Fruit fly (Drosophila melanogaster) whole organism, prepupa: ENCODE data around the gene pr.
A peak's percentile ranks its signal among the peaks of the same experiment; 100 is the strongest.

Source experiments
- CG10631 ChIP-seq: fragments of 200-800 bp; sonication (Bioruptor generic); optimal IDR thresholded peaks from 2 replicates; lab custom pipeline; 2016; ENCODE audit warnings: missing biosample characterization, missing genetic modification characterization
- CG10669 ChIP-seq: fragments of 200-800 bp; sonication (Bioruptor generic); optimal IDR thresholded peaks from 3 replicates; lab custom pipeline; 2018; ENCODE audit warnings: missing biosample characterization, mild to moderate bottlenecking, missing genetic modification characterization, moderate library complexity
- CG11294 ChIP-seq: fragments of 200-800 bp; sonication (Bioruptor generic); IDR thresholded peaks from 2 replicates; pipeline ENCODE4 v1.3.6; 2022; ENCODE audit warnings: missing biosample characterization, missing genetic modification characterization
- CG15336 ChIP-seq: fragments of 200-800 bp; sonication (Bioruptor generic); IDR thresholded peaks from 2 replicates; pipeline ENCODE4 v1.3.6; 2022; ENCODE audit warnings: missing biosample characterization, missing genetic modification characterization
- CG1621 ChIP-seq: fragments of 200-800 bp; sonication (Bioruptor generic); optimal IDR thresholded peaks from 3 replicates; lab custom pipeline; 2018; ENCODE audit warnings: missing biosample characterization, mild to moderate bottlenecking, missing genetic modification characterization
- CG3032 ChIP-seq: fragments of 200-800 bp; optimal IDR thresholded peaks from 2 replicates; lab custom pipeline; 2019; ENCODE audit warnings: missing biosample characterization, mild to moderate bottlenecking, missing genetic modification characterization, moderate library complexity
- CG32006 ChIP-seq: fragments of 200-800 bp; sonication (Bioruptor generic); optimal IDR thresholded peaks from 3 replicates; lab custom pipeline; 2017; ENCODE audit warnings: missing biosample characterization, mild to moderate bottlenecking, missing genetic modification characterization
- CG34406 ChIP-seq: fragments of 200-800 bp; sonication (Bioruptor generic); optimal IDR thresholded peaks from 3 replicates; lab custom pipeline; 2016; ENCODE audit warnings: missing biosample characterization, missing genetic modification characterization
- CG3919 ChIP-seq: fragments of 200-800 bp; sonication (Bioruptor generic); optimal IDR thresholded peaks from 3 replicates; lab custom pipeline; 2016; ENCODE audit warnings: missing biosample characterization, missing genetic modification characterization
- CG6163 ChIP-seq: fragments of 200-800 bp; sonication (Bioruptor generic); IDR thresholded peaks from 3 replicates; pipeline ENCODE4 v1.3.6; 2022; ENCODE audit warnings: missing biosample characterization, missing genetic modification characterization
- CG6792 ChIP-seq: fragments of 200-800 bp; sonication (Bioruptor generic); optimal IDR thresholded peaks from 3 replicates; lab custom pipeline; 2016; ENCODE audit warnings: missing biosample characterization, missing genetic modification characterization
- CG6854 ChIP-seq: fragments of 200-800 bp; sonication (Bioruptor generic); optimal IDR thresholded peaks from 2 replicates; lab custom pipeline; 2017; ENCODE audit warnings: missing biosample characterization, mild to moderate bottlenecking, missing genetic modification characterization
- CG7368 ChIP-seq: fragments of 200-800 bp; sonication (Bioruptor generic); optimal IDR thresholded peaks from 3 replicates; lab custom pipeline; 2016; ENCODE audit warnings: missing biosample characterization, missing genetic modification characterization
- CG8319 ChIP-seq: fragments of 200-800 bp; sonication (Bioruptor generic); optimal IDR thresholded peaks from 3 replicates; lab custom pipeline; 2016; ENCODE audit warnings: missing biosample characterization, missing genetic modification characterization
- CG8632 ChIP-seq: fragments of 200-800 bp; sonication (Bioruptor generic); optimal IDR thresholded peaks from 3 replicates; lab custom pipeline; 2016; ENCODE audit warnings: missing biosample characterization, missing genetic modification characterization
- Eip93F ChIP-seq: fragments of 200-800 bp; sonication (Bioruptor generic); optimal IDR thresholded peaks from 2 replicates; lab custom pipeline; 2016; ENCODE audit warnings: missing biosample characterization, mild to moderate bottlenecking, missing genetic modification characterization
- Ets21C ChIP-seq: fragments of 200-800 bp; sonication (Bioruptor generic); optimal IDR thresholded peaks from 3 replicates; lab custom pipeline; 2016; ENCODE audit warnings: missing biosample characterization, missing genetic modification characterization
- Ets96B ChIP-seq: fragments of 200-800 bp; optimal IDR thresholded peaks from 2 replicates; lab custom pipeline; 2019; ENCODE audit warnings: missing biosample characterization, mild to moderate bottlenecking, missing genetic modification characterization, moderate library complexity
- Gug ChIP-seq: fragments of 200-800 bp; sonication (Bioruptor generic); IDR thresholded peaks from 2 replicates; pipeline ENCODE4 v1.3.6; 2022; ENCODE audit warnings: missing biosample characterization, missing genetic modification characterization
- Sox102F ChIP-seq: fragments of 200-800 bp; sonication (Bioruptor generic); optimal IDR thresholded peaks from 2 replicates; lab custom pipeline; 2016; ENCODE audit warnings: missing biosample characterization, mild to moderate bottlenecking, missing genetic modification characterization
- Sox14 ChIP-seq: fragments of 200-800 bp; sonication (Bioruptor generic); optimal IDR thresholded peaks from 3 replicates; lab custom pipeline; 2016; ENCODE audit warnings: missing biosample characterization, missing genetic modification characterization
- Sox15 ChIP-seq: fragments of 200-800 bp; sonication (Bioruptor generic); optimal IDR thresholded peaks from 3 replicates; lab custom pipeline; 2016; ENCODE audit warnings: missing biosample characterization, missing genetic modification characterization
- achi ChIP-seq: fragments of 200-800 bp; sonication (Bioruptor generic); optimal IDR thresholded peaks from 3 replicates; lab custom pipeline; 2016; ENCODE audit warnings: missing biosample characterization, missing genetic modification characterization
- acj6 ChIP-seq: fragments of 200-800 bp; sonication (Bioruptor generic); optimal IDR thresholded peaks from 3 replicates; lab custom pipeline; 2016; ENCODE audit warnings: missing biosample characterization, missing genetic modification characterization
- dsx ChIP-seq: fragments of 200-800 bp; optimal IDR thresholded peaks from 3 replicates; lab custom pipeline; 2019; ENCODE audit warnings: missing biosample characterization, mild to moderate bottlenecking, missing genetic modification characterization, moderate library complexity; ENCODE audit not compliant: poor library complexity, severe bottlenecking
- eg ChIP-seq: fragments of 200-800 bp; sonication (Bioruptor generic); IDR thresholded peaks from 3 replicates; pipeline ENCODE4 v1.3.6; 2022; ENCODE audit warnings: missing biosample characterization, missing genetic modification characterization
- fd59A ChIP-seq: fragments of 200-800 bp; sonication (Bioruptor generic); optimal IDR thresholded peaks from 2 replicates; lab custom pipeline; 2017; ENCODE audit warnings: missing biosample characterization, mild to moderate bottlenecking, missing genetic modification characterization, missing genetic modification reagents
- fd85E ChIP-seq: fragments of 200-800 bp; sonication (Bioruptor generic); optimal IDR thresholded peaks from 3 replicates; lab custom pipeline; 2016; ENCODE audit warnings: missing biosample characterization, missing genetic modification characterization
- fkh ChIP-seq: fragments of 200-800 bp; sonication (Bioruptor generic); optimal IDR thresholded peaks from 3 replicates; lab custom pipeline; 2017; ENCODE audit warnings: missing biosample characterization, mild to moderate bottlenecking, missing genetic modification characterization, moderate library complexity
- lz ChIP-seq: fragments of 200-800 bp; sonication (Bioruptor generic); optimal IDR thresholded peaks from 3 replicates; lab custom pipeline; 2016; ENCODE audit warnings: missing biosample characterization, missing genetic modification characterization
- net ChIP-seq: fragments of 200-800 bp; sonication (Bioruptor generic); optimal IDR thresholded peaks from 3 replicates; lab custom pipeline; 2016; ENCODE audit warnings: missing biosample characterization, missing genetic modification characterization
- pdm3 ChIP-seq: fragments of 200-800 bp; sonication (Bioruptor generic); optimal IDR thresholded peaks from 3 replicates; lab custom pipeline; 2016; ENCODE audit warnings: missing biosample characterization, missing genetic modification characterization
- salr ChIP-seq, 2 experiments: fragments of 200-800 bp; sonication (Bioruptor generic); optimal IDR thresholded peaks; 3 replicates each; lab custom pipeline; 2016 to 2018; ENCODE audit warnings: missing biosample characterization in 2 of 2, missing genetic modification characterization in 2 of 2, mild to moderate bottlenecking in 1 of 2
- spab ChIP-seq: fragments of 200-800 bp; sonication (Bioruptor generic); optimal IDR thresholded peaks from 2 replicates; lab custom pipeline; 2017; ENCODE audit warnings: missing biosample characterization, mild to moderate bottlenecking, missing genetic modification characterization, missing genetic modification reagents
- svp ChIP-seq: fragments of 200-800 bp; sonication (Bioruptor generic); peaks from one replicate; lab custom pipeline; 2016; ENCODE audit warnings: missing biosample characterization, missing genetic modification characterization

Gene pr

dm6 chr2L:20027382-20027919, 47.8 kb downstream of the pr start, which contains the start of gene sNPF (continued):
- TF ChIP-seq CG15336 (GFP tag; lab: Robert Waterston, UW): no peak; the same call in 1 of the 2 replicates
- TF ChIP-seq acj6: peak; percentile 79
- TF ChIP-seq fd59A: peak; percentile 86
- no peak for TF ChIP-seq CG11294 (GFP tag; lab: Robert Waterston, UW)
- no peak; the same call in 1 of the 2 replicates for TF ChIP-seq Gug (GFP tag; lab: Robert Waterston, UW)
- TF ChIP-seq CG32006 (GFP tag; lab: Kevin White, UChicago): peak; percentile 89
- peak; percentile 49 to 63 for TF ChIP-seq salr (GFP tag; optimal IDR thresholded peaks at IDR 0.05; lab: Kevin White, UChicago)
- TF ChIP-seq CG3032 (tag; lab: Kevin White, UChicago): no peak
- TF ChIP-seq svp (GFP tag; lab: Kevin White, UChicago): peak; percentile 87
- TF ChIP-seq Sox14 (GFP tag; lab: Kevin White, UChicago): peak; percentile 83
- TF ChIP-seq Ets96B (tag; lab: Kevin White, UChicago): no peak
- TF ChIP-seq lz (GFP tag; lab: Kevin White, UChicago): peak; percentile 72
- TF ChIP-seq fd85E: no peak
- peak; percentile 60 for TF ChIP-seq net (GFP tag; lab: Kevin White, UChicago)
- TF ChIP-seq CG6792 (GFP tag; lab: Kevin White, UChicago): peak; percentile 77
- TF ChIP-seq CG10631: peak; percentile 83
- no peak; the same call in 1 of the 3 replicates for TF ChIP-seq CG6163 (GFP tag; lab: Robert Waterston, UW)
- TF ChIP-seq spab (GFP tag; lab: Kevin White, UChicago): peak; percentile 67
- TF ChIP-seq CG1621 (tag; lab: Kevin White, UChicago): peak; percentile 64
- peak; percentile 80 for TF ChIP-seq pdm3 (GFP tag; lab: Kevin White, UChicago)

DNA sequence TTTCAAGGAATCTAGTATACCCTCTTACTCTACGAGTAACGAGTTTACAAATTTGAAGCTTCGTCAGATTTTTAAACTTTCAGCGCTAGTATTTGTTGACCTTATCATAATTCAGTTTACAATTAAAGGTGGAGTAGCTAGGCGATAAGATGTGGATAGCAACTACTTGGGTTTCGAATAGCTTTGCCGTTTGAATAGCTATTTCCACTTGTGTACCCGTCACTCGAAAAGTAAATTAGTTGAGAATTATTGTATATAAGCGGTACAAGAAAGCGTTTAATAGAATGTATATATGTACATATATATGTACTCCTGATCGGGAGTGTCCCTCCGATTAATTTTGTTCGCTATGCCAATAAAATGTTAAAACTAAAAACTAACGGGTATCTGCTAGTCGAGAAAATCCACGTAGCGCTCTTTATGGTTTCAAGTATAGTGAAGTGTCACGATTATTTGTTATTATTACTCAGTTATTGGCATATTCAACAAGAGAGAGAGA, 48.9 kb downstream of the pr start:
- TF ChIP-seq Sox15: no peak
- TF ChIP-seq eg (GFP tag; lab: Robert Waterston, UW): no peak
- no peak for TF ChIP-seq pdm3 (GFP tag; lab: Kevin White, UChicago)
- TF ChIP-seq CG10669: no peak
- no peak for TF ChIP-seq net (GFP tag; lab: Kevin White, UChicago)
- no peak for TF ChIP-seq CG8319 (GFP tag; lab: Kevin White, UChicago)
- no peak for TF ChIP-seq CG8632 (GFP tag; lab: Kevin White, UChicago)
- no peak for TF ChIP-seq CG32006 (GFP tag; lab: Kevin White, UChicago)
- no peak for TF ChIP-seq fkh (GFP tag; lab: Kevin White, UChicago)
- no peak for TF ChIP-seq Sox102F (GFP tag; lab: Kevin White, UChicago)
- TF ChIP-seq CG6792 (GFP tag; lab: Kevin White, UChicago): no peak
- TF ChIP-seq acj6: no peak
- no peak for TF ChIP-seq CG15336 (GFP tag; lab: Robert Waterston, UW)
- TF ChIP-seq Eip93F (GFP tag; lab: Kevin White, UChicago): no peak

- TF ChIP-seq Sox102F (GFP tag; lab: Kevin White, UChicago) (no peak), CG6163 (GFP tag; lab: Robert Waterston, UW) (no peak), CG3919 (GFP tag; lab: Kevin White, UChicago) (no peak), CG7368 (GFP tag; lab: Kevin White, UChicago) (no peak), CG6854 (no peak)
Measured at dm6 chr2L:20025711-20026110, 49.5 kb downstream of the pr start, which contains the start of gene AANATL3. TSS of gene AANATL3 (minus strand) at chr2L:20025811.

- TF ChIP-seq spab (GFP tag; lab: Kevin White, UChicago): no peak
- no peak for TF ChIP-seq Ets21C
- no peak for TF ChIP-seq Sox102F (GFP tag; lab: Kevin White, UChicago)
- TF ChIP-seq CG3919 (GFP tag; lab: Kevin White, UChicago): no peak
- no peak for TF ChIP-seq CG7368 (GFP tag; lab: Kevin White, UChicago)
- TF ChIP-seq Sox14 (GFP tag; lab: Kevin White, UChicago): no peak
- TF ChIP-seq achi (GFP tag; lab: Kevin White, UChicago): no peak
- TF ChIP-seq fd59A: no peak
- TF ChIP-seq fd85E: no peak
- no peak for TF ChIP-seq dsx (GFP tag; lab: Kevin White, UChicago)
- no peak for TF ChIP-seq Sox15
- TF ChIP-seq CG6854: no peak
- no peak for TF ChIP-seq CG34406 (GFP tag; lab: Kevin White, UChicago)
Measured at dm6 chr2L:20024333-20024732, 50.9 kb downstream of the pr start.
